Fruit fly (Drosophila melanogaster) whole organism, embryonic: ENCODE data around the gene hry.

Source experiments
- Awh ChIP-seq: fragments of 200-800 bp; sonication (Bioruptor generic); IDR thresholded peaks from 2 replicates; pipeline ENCODE4, ENCODE4 v1.3.6; 2022; ENCODE audit warnings: missing biosample characterization, missing genetic modification characterization
- B-H1 ChIP-seq: fragments of 200-800 bp; sonication (Bioruptor generic); IDR thresholded peaks from 3 replicates; pipeline ENCODE4 v1.3.6; 2022; ENCODE audit warnings: missing biosample characterization, missing genetic modification characterization
- CG10462 ChIP-seq: fragments of 200-800 bp; sonication (Bioruptor generic); optimal IDR thresholded peaks from 2 replicates; lab custom pipeline; 2016; ENCODE audit warnings: missing biosample characterization, missing genetic modification characterization
- CG11723 ChIP-seq: fragments of 200-800 bp; sonication (Bioruptor generic); optimal IDR thresholded peaks from 2 replicates; lab custom pipeline; 2017; ENCODE audit warnings: missing biosample characterization, mild to moderate bottlenecking, missing genetic modification characterization
- CG12071 ChIP-seq: fragments of 200-800 bp; sonication (Bioruptor generic); optimal IDR thresholded peaks from 3 replicates; lab custom pipeline; 2018; ENCODE audit warnings: missing biosample characterization, mild to moderate bottlenecking, missing genetic modification characterization
- CG1233 ChIP-seq: fragments of 200-800 bp; sonication (Bioruptor generic); optimal IDR thresholded peaks from 4 replicates; lab custom pipeline; 2018; ENCODE audit warnings: missing biosample characterization, mild to moderate bottlenecking, missing genetic modification characterization
- CG12744 ChIP-seq: fragments of 200-800 bp; sonication (Bioruptor generic); optimal IDR thresholded peaks from 2 replicates; lab custom pipeline; 2016; ENCODE audit warnings: missing biosample characterization, missing genetic modification characterization
- CG12769 ChIP-seq: fragments of 200-800 bp; sonication (Bioruptor generic); optimal IDR thresholded peaks from 2 replicates; lab custom pipeline; 2019; ENCODE audit warnings: missing biosample characterization, mild to moderate bottlenecking, missing genetic modification characterization, moderate library complexity
- CG12942 ChIP-seq: fragments of 200-800 bp; sonication (Bioruptor generic); optimal IDR thresholded peaks from 3 replicates; lab custom pipeline; 2016; ENCODE audit warnings: missing biosample characterization, missing genetic modification characterization
- CG15011 ChIP-seq: fragments of 200-800 bp; sonication (Bioruptor generic); optimal IDR thresholded peaks from 3 replicates; lab custom pipeline; 2018; ENCODE audit warnings: missing biosample characterization, mild to moderate bottlenecking, missing genetic modification characterization
- CG17612 ChIP-seq: fragments of 200-800 bp; sonication (Bioruptor generic); IDR thresholded peaks from 2 replicates; pipeline ENCODE4 v1.3.6; 2022; ENCODE audit warnings: missing biosample characterization, missing genetic modification characterization
- CG17802 ChIP-seq: fragments of 200-800 bp; sonication (Bioruptor generic); optimal IDR thresholded peaks from 2 replicates; lab custom pipeline; 2018; ENCODE audit warnings: missing biosample characterization, mild to moderate bottlenecking, missing genetic modification characterization, moderate library complexity
- CG17829 ChIP-seq: fragments of 200-800 bp; optimal IDR thresholded peaks from 2 replicates; lab custom pipeline; 2019; ENCODE audit warnings: missing biosample characterization, mild to moderate bottlenecking, missing genetic modification characterization, moderate library complexity
- CG2678 ChIP-seq: fragments of 200-800 bp; sonication (Bioruptor generic); optimal IDR thresholded peaks from 3 replicates; lab custom pipeline; 2019; ENCODE audit warnings: missing biosample characterization, mild to moderate bottlenecking, missing genetic modification characterization, moderate library complexity
- CG2712 ChIP-seq: fragments of 200-800 bp; optimal IDR thresholded peaks from 3 replicates; lab custom pipeline; 2019; ENCODE audit warnings: missing biosample characterization, mild to moderate bottlenecking, missing genetic modification characterization, moderate library complexity
- CG4328 ChIP-seq: fragments of 200-800 bp; sonication (Bioruptor generic); optimal IDR thresholded peaks from 3 replicates; lab custom pipeline; 2017; ENCODE audit warnings: missing biosample characterization, missing genetic modification reagents, missing genetic modification characterization
- CG5953 ChIP-seq: fragments of 200-800 bp; sonication (Bioruptor generic); IDR thresholded peaks from 2 replicates; pipeline ENCODE4 v1.3.6; 2022; ENCODE audit warnings: missing biosample characterization, missing genetic modification characterization
- CG6254 ChIP-seq: fragments of 200-800 bp; sonication (Bioruptor generic); optimal IDR thresholded peaks from 3 replicates; lab custom pipeline; 2017; ENCODE audit warnings: mild to moderate bottlenecking, missing biosample characterization, missing genetic modification reagents, missing genetic modification characterization
- CG6683 ChIP-seq: fragments of 200-800 bp; sonication (Bioruptor generic); optimal IDR thresholded peaks from 2 replicates; lab custom pipeline; 2017; ENCODE audit warnings: missing biosample characterization, mild to moderate bottlenecking, missing genetic modification characterization, missing genetic modification reagents
- CG7271 ChIP-seq: fragments of 200-800 bp; sonication (Bioruptor generic); optimal IDR thresholded peaks from 2 replicates; lab custom pipeline; 2018; ENCODE audit warnings: missing biosample characterization, mild to moderate bottlenecking, missing genetic modification characterization, moderate library complexity
- CG7372 ChIP-seq: fragments of 200-800 bp; sonication (Bioruptor generic); IDR thresholded peaks from 2 replicates; pipeline ENCODE4 v1.3.6; 2022; ENCODE audit warnings: missing biosample characterization, missing genetic modification characterization
- CG7556 ChIP-seq: fragments of 200-800 bp; sonication (Bioruptor generic); optimal IDR thresholded peaks from 2 replicates; lab custom pipeline; 2017; ENCODE audit warnings: missing biosample characterization, mild to moderate bottlenecking, missing genetic modification characterization
- CG8290 ChIP-seq, 3 experiments: fragments of 200-800 bp; sonication (Bioruptor generic); optimal IDR thresholded peaks; 2 replicates each; lab custom pipeline; 2016 to 2019; ENCODE audit warnings: missing biosample characterization in 3 of 3, missing genetic modification characterization in 3 of 3, mild to moderate bottlenecking in 2 of 3, moderate library complexity in 1 of 3
- CG9215 ChIP-seq: fragments of 200-800 bp; sonication (Bioruptor generic); IDR thresholded peaks from 2 replicates; pipeline ENCODE4 v1.3.6; 2022; ENCODE audit warnings: missing biosample characterization, missing genetic modification characterization
- CG9437 ChIP-seq: fragments of 200-800 bp; sonication (Bioruptor generic); optimal IDR thresholded peaks from 2 replicates; lab custom pipeline; 2018; ENCODE audit warnings: missing biosample characterization, mild to moderate bottlenecking, missing genetic modification characterization
- CG9797 ChIP-seq: fragments of 200-800 bp; sonication (Bioruptor generic); optimal IDR thresholded peaks from 3 replicates; lab custom pipeline; 2018; ENCODE audit warnings: missing biosample characterization, mild to moderate bottlenecking, missing genetic modification characterization
- Chrac-16 ChIP-seq: fragments of 200-800 bp; sonication (Bioruptor generic); optimal IDR thresholded peaks from 3 replicates; lab custom pipeline; 2016; ENCODE audit warnings: missing biosample characterization, missing genetic modification characterization
- Dek ChIP-seq: fragments of 200-800 bp; sonication (Bioruptor generic); optimal IDR thresholded peaks from 3 replicates; lab custom pipeline; 2019; ENCODE audit warnings: missing biosample characterization, mild to moderate bottlenecking, missing genetic modification characterization, moderate library complexity
- Dip3 ChIP-seq: fragments of 200-800 bp; sonication (Bioruptor generic); optimal IDR thresholded peaks from 3 replicates; lab custom pipeline; 2016; ENCODE audit warnings: missing biosample characterization, missing genetic modification characterization
- Dref ChIP-seq: fragments of 200-800 bp; sonication (Bioruptor generic); IDR thresholded peaks from 2 replicates; pipeline ENCODE4 v1.3.6; 2022; ENCODE audit warnings: missing biosample characterization, missing genetic modification characterization
- Ets65A ChIP-seq: fragments of 200-800 bp; sonication (Bioruptor generic); peaks from one replicate; lab custom pipeline; 2016; ENCODE audit warnings: missing biosample characterization, missing genetic modification characterization
- HLHmδ ChIP-seq: fragments of 200-800 bp; sonication (Bioruptor generic); optimal IDR thresholded peaks from 2 replicates; lab custom pipeline; 2018; ENCODE audit warnings: missing biosample characterization, mild to moderate bottlenecking, missing genetic modification characterization, moderate library complexity
- Hey ChIP-seq: fragments of 200-800 bp; sonication (Bioruptor generic); optimal IDR thresholded peaks from 3 replicates; lab custom pipeline; 2018; ENCODE audit warnings: missing biosample characterization, mild to moderate bottlenecking, missing genetic modification characterization
- Hr39 ChIP-seq: fragments of >200 bp; optimal IDR thresholded peaks from 2 replicates; lab custom pipeline; 2017
- Hr78 ChIP-seq, 2 experiments: fragments of 200-800 bp in 1 of 2; fragments of >200 bp in 1 of 2; sonication (Bioruptor generic) in 1 of 2; optimal IDR thresholded peaks; 2 replicates each; lab custom pipeline; 2017 to 2019; ENCODE audit warnings: missing biosample characterization in 2 of 2, missing genetic modification characterization in 2 of 2, mild to moderate bottlenecking in 1 of 2, moderate library complexity in 1 of 2
- MESR4 ChIP-seq: fragments of 200-800 bp; sonication (Bioruptor generic); optimal IDR thresholded peaks from 2 replicates; lab custom pipeline; 2018; ENCODE audit warnings: missing biosample characterization, mild to moderate bottlenecking, missing genetic modification characterization, moderate library complexity
- Med ChIP-seq: fragments of 200-800 bp; sonication (Bioruptor generic); peaks from one replicate; lab custom pipeline; 2016; ENCODE audit warnings: missing biosample characterization, missing genetic modification characterization, mild to moderate bottlenecking, inconsistent platforms, moderate library complexity
- NC2α ChIP-seq: fragments of 200-800 bp; sonication (Bioruptor generic); optimal IDR thresholded peaks from 2 replicates; lab custom pipeline; 2016; ENCODE audit warnings: missing biosample characterization, missing genetic modification characterization
- Nf-YC ChIP-seq: fragments of 200-800 bp; optimal IDR thresholded peaks from 3 replicates; lab custom pipeline; 2019; ENCODE audit warnings: missing biosample characterization, mild to moderate bottlenecking, missing genetic modification characterization, moderate library complexity
- bab2 ChIP-seq: fragments of 200-800 bp; sonication (Bioruptor generic); optimal IDR thresholded peaks from 2 replicates; lab custom pipeline; 2016; ENCODE audit warnings: missing biosample characterization, missing genetic modification characterization
- cad ChIP-seq: fragments of >200 bp; optimal IDR thresholded peaks from 2 replicates; lab custom pipeline; 2017; ENCODE audit warnings: missing biosample characterization, missing genetic modification characterization
- ftz-f1 ChIP-seq: fragments of 200-800 bp; sonication (Bioruptor generic); optimal IDR thresholded peaks from 2 replicates; lab custom pipeline; 2016; ENCODE audit warnings: missing biosample characterization, missing genetic modification characterization
- hkb ChIP-seq, 2 experiments: fragments of 200-800 bp in 1 of 2; fragments of >200 bp in 1 of 2; sonication (Bioruptor generic) in 1 of 2; IDR thresholded peaks in 1 of 2; optimal IDR thresholded peaks in 1 of 2; 2 replicates each; pipeline versions ENCODE4 v1.3.6 to Lab custom; 2017 to 2022; ENCODE audit warnings: missing biosample characterization in 1 of 2, missing genetic modification characterization in 1 of 2
- ind ChIP-seq: fragments of 200-800 bp; sonication (Bioruptor generic); optimal IDR thresholded peaks from 3 replicates; lab custom pipeline; 2016; ENCODE audit warnings: missing biosample characterization, missing genetic modification characterization
- kay ChIP-seq: fragments of 200-800 bp; sonication (Bioruptor generic); optimal IDR thresholded peaks from 2 replicates; lab custom pipeline; 2016; ENCODE audit warnings: missing biosample characterization, missing genetic modification characterization
- kni ChIP-seq: fragments of 200-800 bp; sonication (Bioruptor generic); optimal IDR thresholded peaks from 3 replicates; lab custom pipeline; 2017; ENCODE audit warnings: mild to moderate bottlenecking, missing biosample characterization, missing genetic modification reagents, missing genetic modification characterization
- org-1 ChIP-seq: fragments of 200-800 bp; sonication (Bioruptor generic); optimal IDR thresholded peaks from 2 replicates; lab custom pipeline; 2017; ENCODE audit warnings: missing biosample characterization, missing genetic modification characterization
- pum ChIP-seq: fragments of 200-800 bp; sonication (Bioruptor generic); optimal IDR thresholded peaks from 2 replicates; lab custom pipeline; 2016; ENCODE audit warnings: missing biosample characterization, missing genetic modification characterization
- trem ChIP-seq: fragments of 200-800 bp; optimal IDR thresholded peaks from 3 replicates; lab custom pipeline; 2019; ENCODE audit warnings: missing biosample characterization, mild to moderate bottlenecking, missing genetic modification characterization, moderate library complexity
- vvl ChIP-seq: fragments of 200-800 bp; sonication (Bioruptor generic); IDR thresholded peaks from 2 replicates; pipeline ENCODE4 v1.3.6; 2022; ENCODE audit warnings: missing biosample characterization, missing genetic modification characterization
- wek ChIP-seq: fragments of 200-800 bp; sonication (Bioruptor generic); optimal IDR thresholded peaks from 3 replicates; lab custom pipeline; 2018; ENCODE audit warnings: missing biosample characterization, mild to moderate bottlenecking, missing genetic modification characterization, moderate library complexity

Gene hry

dm6 chr3L:8689675-8690074 is 14.1 kb downstream of the hry start (continued):
- TF ChIP-seq CG17802 (tag; lab: Kevin White, UChicago) = no peak
- no peak for TF ChIP-seq CG9797 (GFP tag; lab: Kevin White, UChicago)
- no peak for TF ChIP-seq CG2712 (tag; lab: Kevin White, UChicago)
- no peak for TF ChIP-seq Ets65A
- TF ChIP-seq trem = no peak
- TF ChIP-seq kay (GFP tag; lab: Kevin White, UChicago) = no peak
- TF ChIP-seq Hey (tag; lab: Kevin White, UChicago) = peak; percentile 23
- no peak for TF ChIP-seq CG10462 (GFP tag; lab: Kevin White, UChicago)
- TF ChIP-seq HLHmδ = no peak
- TF ChIP-seq Awh (GFP tag; lab: Robert Waterston, UW) = no peak
- no peak for TF ChIP-seq Hr39
- no peak for TF ChIP-seq CG9215
- peak; percentile 56 for TF ChIP-seq CG2678 (tag; lab: Kevin White, UChicago)
- no peak for TF ChIP-seq Hr78 (GFP tag; optimal IDR thresholded peaks at IDR 0.05; lab: Kevin White, UChicago)
- peak; percentile 46 for TF ChIP-seq CG6683 (GFP tag; lab: Kevin White, UChicago)
- no peak for TF ChIP-seq Nf-YC (tag; lab: Kevin White, UChicago)
- peak; percentile 43 for TF ChIP-seq org-1 (GFP tag; lab: Kevin White, UChicago)
- peak; percentile 31 for TF ChIP-seq CG7556 (GFP tag; lab: Kevin White, UChicago)
- TF ChIP-seq CG7372 (GFP tag; lab: Robert Waterston, UW) = no peak
- TF ChIP-seq Chrac-16 = no peak
- no peak for TF ChIP-seq cad (GFP tag; lab: Kevin White, UChicago)
- TF ChIP-seq MESR4 (GFP tag; lab: Kevin White, UChicago) = no peak
- no peak for TF ChIP-seq CG17612
- TF ChIP-seq CG5953 (GFP tag; lab: Robert Waterston, UW) = no peak
- TF ChIP-seq CG1233 (GFP tag; lab: Kevin White, UChicago) = peak; percentile 65
- TF ChIP-seq CG9437 (GFP tag; lab: Kevin White, UChicago) = no peak
- TF ChIP-seq CG7271 (tag; lab: Kevin White, UChicago) = no peak
- TF ChIP-seq B-H1 = no peak
- TF ChIP-seq kni (GFP tag; lab: Kevin White, UChicago) = no peak
- TF ChIP-seq bab2 (GFP tag; lab: Kevin White, UChicago) = peak; percentile 45
- TF ChIP-seq CG8290 (GFP tag; optimal IDR thresholded peaks at IDR 0.05; lab: Kevin White, UChicago) = no peak
- peak in 1 of 2 experiments; percentile 82 for TF ChIP-seq CG8290 (tag; optimal IDR thresholded peaks at IDR 0.05; lab: Kevin White, UChicago)
- no peak for TF ChIP-seq NC2α (GFP tag; lab: Kevin White, UChicago)
- no peak for TF ChIP-seq Dref
- TF ChIP-seq CG12071 = peak; percentile 81
- TF ChIP-seq CG11723 (GFP tag; lab: Kevin White, UChicago) = no peak
- peak; percentile 87 for TF ChIP-seq CG12769 (tag; lab: Kevin White, UChicago)
- TF ChIP-seq ftz-f1 (GFP tag; lab: Kevin White, UChicago) = no peak
- peak; percentile 5 for TF ChIP-seq wek (GFP tag; lab: Kevin White, UChicago)
- TF ChIP-seq Med = peak; percentile 87
- no peak for TF ChIP-seq CG12942 (GFP tag; lab: Kevin White, UChicago)
- TF ChIP-seq CG6254 (GFP tag; lab: Kevin White, UChicago) = no peak
- TF ChIP-seq CG15011 (GFP tag; lab: Kevin White, UChicago) = peak; percentile 46
- peak; percentile 35 for TF ChIP-seq CG4328
- TF ChIP-seq CG17829 (tag; lab: Kevin White, UChicago) = no peak
- 0 out of 2 replicates have a peak, but pooled peaks have one; percentile 25 for TF ChIP-seq vvl (GFP tag; lab: Robert Waterston, UW)
- TF ChIP-seq Dek (tag; lab: Kevin White, UChicago) = peak; percentile 2
- no peak for TF ChIP-seq CG12744 (GFP tag; lab: Kevin White, UChicago)
- TF ChIP-seq Dip3 (GFP tag; lab: Kevin White, UChicago) = no peak
- no peak for TF ChIP-seq pum (GFP tag; lab: Kevin White, UChicago)
- TF ChIP-seq hkb (optimal IDR thresholded peaks at IDR 0.05; lab: Kevin White, UChicago) = no peak
- TF ChIP-seq hkb (GFP tag; IDR thresholded peaks at IDR 0.05; lab: Robert Waterston, UW) = 0 out of 2 replicates have a peak, but pooled peaks have one; percentile 44
- TF ChIP-seq ind (GFP tag; lab: Kevin White, UChicago) = peak; percentile 24
